Fruit fly (Drosophila melanogaster): ENCODE results near the gene D19B.

The D19B gene

DNA sequence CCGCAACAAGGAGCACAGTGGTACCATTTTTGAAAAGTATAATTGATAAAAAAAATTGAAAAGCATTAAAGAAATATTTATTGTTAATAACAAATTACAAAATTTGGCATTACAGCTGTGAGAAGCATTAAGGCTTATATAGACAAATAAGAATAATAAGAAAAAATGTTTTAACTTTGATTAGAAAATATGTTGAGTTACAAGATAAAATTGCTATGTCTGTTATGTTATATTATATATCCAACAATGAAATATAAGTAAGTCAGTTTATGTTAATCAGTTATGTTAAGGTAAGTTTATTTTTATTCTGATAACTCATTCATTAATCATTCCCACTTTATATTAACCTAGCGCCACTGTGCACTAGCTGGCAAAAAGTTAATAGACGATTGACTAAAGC is 24.9 kb downstream of the D19B start (continued):
- 0 out of 2 replicates have a peak, but pooled peaks have one; percentile 5 for TF ChIP-seq CG6689 (GFP tag; IDR thresholded peaks at IDR 0.05)
- no peak for TF ChIP-seq CG10654 (GFP tag; optimal IDR thresholded peaks at IDR 0.05)
- no peak for TF ChIP-seq sisA (GFP tag; IDR thresholded peaks at IDR 0.05)
- TF ChIP-seq Trl (optimal IDR thresholded peaks at IDR 0.05) = no peak
- TF ChIP-seq Trl (GFP tag; optimal IDR thresholded peaks at IDR 0.05) = no peak
- TF ChIP-seq CG1024 (GFP tag; IDR thresholded peaks at IDR 0.05) = no peak
- TF ChIP-seq cad (GFP tag; optimal IDR thresholded peaks at IDR 0.05) = no peak
- no peak for TF ChIP-seq ash1 (GFP tag; optimal IDR thresholded peaks at IDR 0.05)
- TF ChIP-seq knrl (GFP tag; IDR thresholded peaks at IDR 0.05; ENCODE audit: partially characterized antibody) = no peak
- TF ChIP-seq Tbp (GFP tag; optimal IDR thresholded peaks at IDR 0.05) = no peak
- TF ChIP-seq trh (GFP tag; optimal IDR thresholded peaks at IDR 0.05) = no peak
- no peak for TF ChIP-seq ab (GFP tag; optimal IDR thresholded peaks at IDR 0.05)
- no peak for TF ChIP-seq emc (GFP tag; optimal IDR thresholded peaks at IDR 0.05)
- TF ChIP-seq CG10431 (GFP tag; optimal IDR thresholded peaks at IDR 0.05) = no peak
- TF ChIP-seq CG31365 (tag; optimal IDR thresholded peaks at IDR 0.05) = no peak
- TF ChIP-seq pan (optimal IDR thresholded peaks at IDR 0.05) = no peak
- no peak for TF ChIP-seq pan (GFP tag; optimal IDR thresholded peaks at IDR 0.05 in 1 of 2, IDR thresholded peaks at IDR 0.05 in 1 of 2)
- no peak for TF ChIP-seq eyg (GFP tag; optimal IDR thresholded peaks at IDR 0.05)
- TF ChIP-seq CG17359 (tag; optimal IDR thresholded peaks at IDR 0.05) = peak; percentile 2
- TF ChIP-seq Atf3 (GFP tag; optimal IDR thresholded peaks at IDR 0.05) = no peak
- no peak for TF ChIP-seq Hey (tag; optimal IDR thresholded peaks at IDR 0.05)
- no peak for TF ChIP-seq CG14014 (GFP tag; IDR thresholded peaks at IDR 0.05)
- no peak for TF ChIP-seq btn (GFP tag; optimal IDR thresholded peaks at IDR 0.05)
- TF ChIP-seq eve (GFP tag; optimal IDR thresholded peaks at IDR 0.05) = no peak
- TF ChIP-seq CG32767 (GFP tag; IDR thresholded peaks at IDR 0.05) = no peak
- TF ChIP-seq grn (GFP tag; optimal IDR thresholded peaks at IDR 0.05) = no peak
- no peak for TF ChIP-seq Lpt (GFP tag; optimal IDR thresholded peaks at IDR 0.05)
- no peak for TF ChIP-seq dimm (GFP tag; IDR thresholded peaks at IDR 0.05)
- TF ChIP-seq Ssrp (tag; optimal IDR thresholded peaks at IDR 0.05) = peak; percentile 33
- no peak for TF ChIP-seq lbe (GFP tag; optimal IDR thresholded peaks at IDR 0.05)
- TF ChIP-seq CG11398 (GFP tag; optimal IDR thresholded peaks at IDR 0.05) = no peak
- TF ChIP-seq CG17361 (GFP tag; IDR thresholded peaks at IDR 0.05) = peak; percentile 72; the same call in 2 of the 3 replicates
- TF ChIP-seq klu (GFP tag; IDR thresholded peaks at IDR 0.05) = no peak
- no peak for TF ChIP-seq CG15514 (GFP tag; optimal IDR thresholded peaks at IDR 0.05)
- TF ChIP-seq az2 (GFP tag; optimal IDR thresholded peaks at IDR 0.05) = no peak
- TF ChIP-seq D (optimal IDR thresholded peaks at IDR 0.05) = no peak
- peak; percentile 0 for TF ChIP-seq D (GFP tag; optimal IDR thresholded peaks at IDR 0.05)
- no peak for TF ChIP-seq ase (GFP tag; IDR thresholded peaks at IDR 0.05)
- TF ChIP-seq Fer3 (tag; optimal IDR thresholded peaks at IDR 0.05) = no peak
- TF ChIP-seq psq (GFP tag; optimal IDR thresholded peaks at IDR 0.05) = no peak
- no peak for TF ChIP-seq Mad (GFP tag; optimal IDR thresholded peaks at IDR 0.05)
- no peak for TF ChIP-seq tio (GFP tag; optimal IDR thresholded peaks at IDR 0.05)
- TF ChIP-seq Aef1 (GFP tag; IDR thresholded peaks at IDR 0.05) = no peak
- peak; percentile 9 for TF ChIP-seq CG8388 (GFP tag; optimal IDR thresholded peaks at IDR 0.05)
- no peak for TF ChIP-seq D19B (GFP tag; optimal IDR thresholded peaks at IDR 0.05)
- TF ChIP-seq Lhr (GFP tag; optimal IDR thresholded peaks at IDR 0.05) = no peak
- TF ChIP-seq CG8089 (GFP tag; optimal IDR thresholded peaks at IDR 0.05) = no peak
- no peak for TF ChIP-seq Sin3A (optimal IDR thresholded peaks at IDR 0.05)
- no peak for TF ChIP-seq ap (GFP tag; IDR thresholded peaks at IDR 0.05)
- TF ChIP-seq CG17186 (GFP tag; optimal IDR thresholded peaks at IDR 0.05) = no peak
- no peak for TF ChIP-seq CG11093 (GFP tag; IDR thresholded peaks at IDR 0.05)
- TF ChIP-seq Bdp1 (GFP tag; optimal IDR thresholded peaks at IDR 0.05) = no peak
- TF ChIP-seq sob (GFP tag; IDR thresholded peaks at IDR 0.05) = no peak
- TF ChIP-seq Bgb (GFP tag; IDR thresholded peaks at IDR 0.05; ENCODE audit: partially characterized antibody) = no peak
- 0 out of 3 replicates have a peak, but pooled peaks have one; percentile 20 for TF ChIP-seq row (GFP tag; IDR thresholded peaks at IDR 0.05)

Measured in whole organism, embryonic.